Worm (Caenorhabditis elegans): ENCODE measurements around the gene pqn-68.

ce11 chrV:12967110-12967509 is 14.7 kb downstream of the pqn-68 start, which contains the start of gene R186.3:
- TF ChIP-seq him-1 (tag; optimal IDR thresholded peaks at IDR 0.05) (no peak), W03F9.2 (tag; optimal IDR thresholded peaks at IDR 0.05) (no peak), dao-5 (tag; optimal IDR thresholded peaks at IDR 0.05) (no peak)

All from whole organism, L4/young adult.